Worm (Caenorhabditis elegans) whole organism, midembryonic: ENCODE results near the gene strd-1.

ENCODE experiments used
- T22C8.4 ChIP-seq: fragments of 200-800 bp; sonication (Bioruptor generic); IDR thresholded peaks from 2 replicates; pipeline ENCODE4 v1.3.6; 2022; ENCODE audit warnings: missing genetic modification characterization, missing compliant biosample characterization
- cog-1 ChIP-seq: sonication (generic microtip); optimal IDR thresholded peaks from 2 replicates; lab custom pipeline; 2016; ENCODE audit warnings: missing genetic modification characterization, missing compliant biosample characterization
- flt-1 ChIP-seq: fragments of 200-800 bp; sonication (Bioruptor generic); IDR thresholded peaks from 2 replicates; pipeline ENCODE4 v1.3.6; 2022; ENCODE audit warnings: missing genetic modification characterization, missing compliant biosample characterization
- klf-2 ChIP-seq: fragments of 200-800 bp; sonication (Bioruptor generic); conservative IDR thresholded peaks from 2 replicates; pipeline ENCODE4 v1.3.6; 2022; ENCODE audit warnings: missing genetic modification reagents, missing genetic modification characterization, missing compliant biosample characterization
- med-1 ChIP-seq: sonication (generic microtip); optimal IDR thresholded peaks from 2 replicates; lab custom pipeline; 2017; ENCODE audit warnings: missing genetic modification characterization, mild to moderate bottlenecking, missing compliant biosample characterization, antibody characterized with exemption, missing genetic modification reagents; ENCODE audit not compliant: insufficient read depth
- ref-1 ChIP-seq: fragments of 200-800 bp; sonication (Bioruptor generic); conservative IDR thresholded peaks from 2 replicates; pipeline ENCODE4 v1.3.6; 2022; ENCODE audit warnings: missing genetic modification reagents, missing genetic modification characterization, missing compliant biosample characterization
- tab-1 ChIP-seq: fragments of 200-800 bp; sonication (Bioruptor generic); IDR thresholded peaks from 2 replicates; pipeline ENCODE4 v1.3.6; 2022; ENCODE audit warnings: missing genetic modification characterization, missing compliant biosample characterization
- ztf-23 ChIP-seq: fragments of 200-800 bp; sonication (Bioruptor generic); IDR thresholded peaks from 2 replicates; pipeline ENCODE4 v1.3.6; 2022; ENCODE audit warnings: missing genetic modification reagents, missing genetic modification characterization, missing compliant biosample characterization
- ztf-29 ChIP-seq: fragments of 200-800 bp; sonication (Bioruptor generic); IDR thresholded peaks from 2 replicates; pipeline ENCODE4 v1.3.6; 2022; ENCODE audit warnings: missing genetic modification reagents, missing genetic modification characterization, missing compliant biosample characterization

DNA sequence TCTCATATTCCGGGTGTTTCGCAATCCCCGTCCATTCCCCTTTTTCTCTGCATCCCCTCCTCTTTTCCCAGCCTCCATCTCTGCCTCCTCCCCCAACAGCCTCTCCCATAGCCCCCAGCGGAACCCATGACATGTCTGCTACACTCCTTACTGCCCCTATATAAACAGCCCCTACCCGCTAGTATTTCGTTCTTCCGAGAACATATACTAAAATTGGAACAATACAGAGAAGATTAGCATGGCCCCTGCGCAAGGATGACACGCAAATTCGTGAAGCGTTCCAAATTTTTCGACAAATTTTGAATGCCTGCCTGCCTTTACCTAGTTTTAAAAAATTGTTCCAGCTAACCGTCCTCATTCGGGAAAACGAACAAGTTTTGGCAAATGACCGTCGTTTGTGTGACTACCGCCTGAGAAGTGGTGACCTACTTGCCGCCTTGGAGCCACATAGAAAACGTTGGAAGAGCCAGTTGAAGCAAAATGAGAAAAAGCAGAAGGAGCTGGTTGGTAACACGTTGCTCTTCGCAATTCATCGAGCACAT lies 42.3 kb downstream of the strd-1 start:
- peak; percentile 96 for TF ChIP-seq flt-1
- TF ChIP-seq T22C8.4 (GFP tag; lab: Robert Waterston, UW): peak; percentile 92
- peak; percentile 96 for TF ChIP-seq cog-1 (tag; lab: Kevin White, UChicago)
- peak; percentile 93 for TF ChIP-seq ztf-29 (GFP tag; lab: Robert Waterston, UW)
- TF ChIP-seq ztf-23 (GFP tag; lab: Robert Waterston, UW): peak; percentile 97
- peak; percentile 66 for TF ChIP-seq med-1 (GFP tag; lab: Kevin White, UChicago)
- TF ChIP-seq klf-2: peak; percentile 96
- TF ChIP-seq ref-1 (GFP tag; lab: Robert Waterston, UW): peak; percentile 91
- peak; percentile 94 for TF ChIP-seq tab-1 (GFP tag; lab: Robert Waterston, UW)
